Worm (Caenorhabditis elegans): ENCODE results near the gene F21C10.6.

DNA sequence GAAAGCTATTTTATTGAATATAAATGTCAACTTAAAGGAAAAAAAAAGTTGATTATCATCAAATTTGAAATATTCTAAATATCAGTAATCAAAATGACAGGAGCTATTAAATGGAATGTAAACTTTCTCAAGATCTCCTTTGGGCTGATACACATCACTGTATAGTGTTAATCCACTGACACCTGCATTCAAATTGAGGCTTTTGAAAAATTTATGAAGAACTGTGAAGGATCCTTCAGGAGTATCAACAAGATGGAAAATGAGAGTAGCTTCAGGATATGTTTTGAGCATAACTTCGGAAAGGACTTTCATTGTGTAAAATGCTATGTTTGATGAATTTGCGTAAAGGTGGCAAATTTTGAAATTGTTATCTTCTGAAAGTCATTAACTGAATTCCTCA lies 27.1 kb upstream of the F21C10.6 start:
- no peak for TF ChIP-seq ceh-13 (GFP tag; optimal IDR thresholded peaks at IDR 0.05)
- TF ChIP-seq B0310.2 (tag; optimal IDR thresholded peaks at IDR 0.05), result no peak
- TF ChIP-seq ets-7 (tag; optimal IDR thresholded peaks at IDR 0.05), result no peak
- TF ChIP-seq F13C5.2 (tag; optimal IDR thresholded peaks at IDR 0.05), result no peak
- TF ChIP-seq flt-1 (GFP tag; IDR thresholded peaks at IDR 0.05), result no peak
- no peak for TF ChIP-seq tra-4 (tag; optimal IDR thresholded peaks at IDR 0.05)
- no peak for TF ChIP-seq aly-1 (tag; optimal IDR thresholded peaks at IDR 0.05)
- TF ChIP-seq ama-1 (optimal IDR thresholded peaks at IDR 0.05), result no peak
- TF ChIP-seq tbx-11 (GFP tag; IDR thresholded peaks at IDR 0.05), result no peak
- TF ChIP-seq scrt-1 (GFP tag; IDR thresholded peaks at IDR 0.05), result no peak
- no peak for TF ChIP-seq hmg-4 (GFP tag; optimal IDR thresholded peaks at IDR 0.05)
- TF ChIP-seq ceh-36 (tag; optimal IDR thresholded peaks at IDR 0.05), result no peak
- TF ChIP-seq sea-1 (GFP tag; conservative IDR thresholded peaks at IDR 0.05), result no peak
- no peak for TF ChIP-seq hnd-1 (tag; optimal IDR thresholded peaks at IDR 0.05)

Measured in whole organism, early embryonic.